Worm (Caenorhabditis elegans): ENCODE measurements around the gene ech-1.1.

- TF ChIP-seq unc-130 (GFP tag; optimal IDR thresholded peaks at IDR 0.05): no peak
- no peak for TF ChIP-seq fkh-10 (GFP tag; optimal IDR thresholded peaks at IDR 0.05)
- no peak for TF ChIP-seq ceh-82 (tag; optimal IDR thresholded peaks at IDR 0.05)
- no peak for TF ChIP-seq nhr-25 (tag; optimal IDR thresholded peaks at IDR 0.05; ENCODE audit: borderline replicate concordance, insufficient read depth)
- no peak for TF ChIP-seq lin-15B (tag; optimal IDR thresholded peaks at IDR 0.05)
Measured at ce11 chrV:15318638-15319037, 42.7 kb downstream of the ech-1.1 start, which contains the start of gene nhr-291.

Data from whole organism, L4 larva.